Worm (Caenorhabditis elegans) whole organism, late embryonic: ENCODE measurements around the gene Y69E1A.1.

ENCODE experiments used
- C08G9.2 ChIP-seq: sonication (generic microtip); optimal IDR thresholded peaks from 2 replicates; lab custom pipeline; 2016; ENCODE audit warnings: mild to moderate bottlenecking, missing genetic modification characterization, moderate library complexity, missing compliant biosample characterization
- F13H6.1 ChIP-seq: sonication (generic microtip); optimal IDR thresholded peaks from 2 replicates; lab custom pipeline; 2016; ENCODE audit warnings: missing genetic modification characterization, missing compliant biosample characterization
- K09A11.1 ChIP-seq: sonication (generic microtip); optimal IDR thresholded peaks from 2 replicates; lab custom pipeline; 2017; ENCODE audit warnings: antibody characterized with exemption, mild to moderate bottlenecking, missing genetic modification characterization, missing compliant biosample characterization; ENCODE audit not compliant: insufficient read depth
- T23F11.4 ChIP-seq: fragments of 200-800 bp; sonication (Bioruptor generic); optimal IDR thresholded peaks from 2 replicates; lab custom pipeline; 2018; ENCODE audit warnings: mild to moderate bottlenecking, missing genetic modification characterization, missing compliant biosample characterization
- Y22D7AL.16 ChIP-seq: sonication (generic microtip); optimal IDR thresholded peaks from 2 replicates; lab custom pipeline; 2016; ENCODE audit warnings: missing genetic modification characterization, missing compliant biosample characterization
- ahr-1 ChIP-seq: sonication (generic microtip); optimal IDR thresholded peaks from 2 replicates; lab custom pipeline; 2016; ENCODE audit warnings: missing genetic modification characterization, missing compliant biosample characterization
- ama-1 ChIP-seq: fragments of 150-350 bp; optimal IDR thresholded peaks from 2 replicates; lab custom pipeline; 2014
- ceh-18 ChIP-seq: sonication (generic microtip); optimal IDR thresholded peaks from 2 replicates; lab custom pipeline; 2016; ENCODE audit warnings: missing genetic modification characterization, missing compliant biosample characterization
- ceh-19 ChIP-seq: fragments of 200-800 bp; sonication (Bioruptor generic); optimal IDR thresholded peaks from 2 replicates; lab custom pipeline; 2018; ENCODE audit warnings: mild to moderate bottlenecking, missing genetic modification characterization, missing compliant biosample characterization
- ceh-22 ChIP-seq: sonication (generic microtip); optimal IDR thresholded peaks from 2 replicates; lab custom pipeline; 2017; ENCODE audit warnings: missing biosample characterization, missing genetic modification characterization
- ceh-24 ChIP-seq: sonication (generic microtip); optimal IDR thresholded peaks from 2 replicates; lab custom pipeline; 2016; ENCODE audit warnings: mild to moderate bottlenecking, missing genetic modification characterization, missing compliant biosample characterization
- ceh-30 ChIP-seq: fragments of 150-350 bp; optimal IDR thresholded peaks from 2 replicates; lab custom pipeline; 2014; ENCODE audit warnings: missing biosample characterization, missing genetic modification characterization
- ceh-31 ChIP-seq: sonication (generic microtip); optimal IDR thresholded peaks from 2 replicates; lab custom pipeline; 2016; ENCODE audit warnings: missing genetic modification characterization, missing compliant biosample characterization
- ceh-34 ChIP-seq: sonication (generic microtip); optimal IDR thresholded peaks from 2 replicates; lab custom pipeline; 2016; ENCODE audit warnings: mild to moderate bottlenecking, missing genetic modification characterization, missing compliant biosample characterization
- ceh-48 ChIP-seq: sonication (generic microtip); optimal IDR thresholded peaks from 2 replicates; lab custom pipeline; 2016; ENCODE audit warnings: missing genetic modification characterization, inconsistent platforms, missing compliant biosample characterization
- dmd-4 ChIP-seq: sonication (generic microtip); optimal IDR thresholded peaks from 2 replicates; lab custom pipeline; 2016; ENCODE audit warnings: borderline replicate concordance, missing genetic modification characterization, missing compliant biosample characterization
- dve-1 ChIP-seq: sonication (generic microtip); optimal IDR thresholded peaks from 2 replicates; lab custom pipeline; 2017; ENCODE audit warnings: antibody characterized with exemption, mild to moderate bottlenecking, missing genetic modification characterization, missing compliant biosample characterization
- elt-2 ChIP-seq: sonication (generic microtip); optimal IDR thresholded peaks from 2 replicates; lab custom pipeline; 2016; ENCODE audit warnings: missing genetic modification reagents, missing genetic modification characterization, missing compliant biosample characterization
- elt-4 ChIP-seq: sonication (generic microtip); optimal IDR thresholded peaks from 2 replicates; lab custom pipeline; 2016; ENCODE audit warnings: missing genetic modification characterization, missing compliant biosample characterization
- fax-1 ChIP-seq: sonication (generic microtip); optimal IDR thresholded peaks from 2 replicates; lab custom pipeline; 2016; ENCODE audit warnings: missing genotype, missing genetic modification characterization, missing compliant biosample characterization
- fkh-10 ChIP-seq: fragments of 150-350 bp; optimal IDR thresholded peaks from 2 replicates; lab custom pipeline; 2014; ENCODE audit warnings: missing biosample characterization, missing genetic modification reagents, missing genetic modification characterization
- fkh-6 ChIP-seq: sonication (generic microtip); optimal IDR thresholded peaks from 2 replicates; lab custom pipeline; 2016; ENCODE audit warnings: missing genetic modification characterization, missing compliant biosample characterization
- hlh-30 ChIP-seq: sonication (generic microtip); optimal IDR thresholded peaks from 2 replicates; lab custom pipeline; 2017; ENCODE audit warnings: antibody characterized with exemption, missing genetic modification characterization, missing compliant biosample characterization; ENCODE audit not compliant: insufficient read depth
- hlh-6 ChIP-seq: sonication (generic microtip); optimal IDR thresholded peaks from 2 replicates; lab custom pipeline; 2016; ENCODE audit warnings: missing genotype, missing genetic modification characterization, missing compliant biosample characterization
- hlh-8 ChIP-seq: sonication (generic microtip); optimal IDR thresholded peaks from 2 replicates; lab custom pipeline; 2016; ENCODE audit warnings: missing genotype, missing genetic modification characterization, missing compliant biosample characterization
- lim-6 ChIP-seq: sonication (generic microtip); optimal IDR thresholded peaks from 2 replicates; lab custom pipeline; 2016; ENCODE audit warnings: missing genetic modification characterization, missing compliant biosample characterization
- lin-11 ChIP-seq: fragments of 200-800 bp; sonication (Bioruptor generic); optimal IDR thresholded peaks from 2 replicates; lab custom pipeline; 2018; ENCODE audit warnings: mild to moderate bottlenecking, missing genetic modification characterization, missing compliant biosample characterization
- madf-2 ChIP-seq: sonication (generic microtip); optimal IDR thresholded peaks from 2 replicates; lab custom pipeline; 2017; ENCODE audit warnings: missing genetic modification characterization, missing compliant biosample characterization
- nfya-1 ChIP-seq: sonication (generic microtip); optimal IDR thresholded peaks from 2 replicates; lab custom pipeline; 2017; ENCODE audit warnings: missing genetic modification characterization, mild to moderate bottlenecking, missing compliant biosample characterization, antibody characterized with exemption, moderate library complexity
- nhr-11 ChIP-seq: fragments of 150-350 bp; optimal IDR thresholded peaks from 2 replicates; lab custom pipeline; 2014; ENCODE audit warnings: missing biosample characterization, missing genetic modification characterization
- nhr-232 ChIP-seq: sonication (generic microtip); optimal IDR thresholded peaks from 2 replicates; lab custom pipeline; 2016; ENCODE audit warnings: missing genetic modification characterization, missing compliant biosample characterization
- pag-3 ChIP-seq: sonication (generic microtip); optimal IDR thresholded peaks from 2 replicates; lab custom pipeline; 2016; ENCODE audit warnings: missing compliant biosample characterization, missing genetic modification characterization, borderline replicate concordance
- pha-2 ChIP-seq: sonication (generic microtip); optimal IDR thresholded peaks from 2 replicates; lab custom pipeline; 2017; ENCODE audit warnings: mild to moderate bottlenecking, missing genetic modification characterization, missing compliant biosample characterization
- ref-2 ChIP-seq: sonication (generic microtip); optimal IDR thresholded peaks from 2 replicates; lab custom pipeline; 2016; ENCODE audit warnings: missing genetic modification characterization, missing compliant biosample characterization
- rnt-1 ChIP-seq: sonication (generic microtip); optimal IDR thresholded peaks from 2 replicates; lab custom pipeline; 2016; ENCODE audit warnings: missing genetic modification characterization, missing compliant biosample characterization
- sox-2 ChIP-seq: fragments of 200-800 bp; sonication (Bioruptor generic); IDR thresholded peaks from 2 replicates; pipeline ENCODE4 v1.3.6; 2022; ENCODE audit warnings: missing genetic modification reagents, missing genetic modification characterization, missing compliant biosample characterization
- tbx-2 ChIP-seq: sonication (generic microtip); optimal IDR thresholded peaks from 2 replicates; lab custom pipeline; 2016; ENCODE audit warnings: missing genetic modification characterization, missing compliant biosample characterization
- tbx-7 ChIP-seq: sonication (generic microtip); optimal IDR thresholded peaks from 2 replicates; lab custom pipeline; 2016; ENCODE audit warnings: missing genotype, missing genetic modification characterization, missing compliant biosample characterization
- ttx-3 ChIP-seq: sonication (generic microtip); optimal IDR thresholded peaks from 2 replicates; lab custom pipeline; 2016; ENCODE audit warnings: missing genetic modification reagents, missing genetic modification characterization, missing compliant biosample characterization
- unc-42 ChIP-seq: sonication (generic microtip); optimal IDR thresholded peaks from 2 replicates; lab custom pipeline; 2016; ENCODE audit warnings: missing genotype, missing genetic modification characterization, missing compliant biosample characterization
- unc-55 ChIP-seq: sonication (generic microtip); optimal IDR thresholded peaks from 2 replicates; lab custom pipeline; 2017; ENCODE audit warnings: missing biosample characterization, missing genetic modification reagents, missing genetic modification characterization
- unc-86 ChIP-seq: sonication (generic microtip); optimal IDR thresholded peaks from 2 replicates; lab custom pipeline; 2016; ENCODE audit warnings: missing genetic modification characterization, missing compliant biosample characterization

Y69E1A.1 gene

DNA sequence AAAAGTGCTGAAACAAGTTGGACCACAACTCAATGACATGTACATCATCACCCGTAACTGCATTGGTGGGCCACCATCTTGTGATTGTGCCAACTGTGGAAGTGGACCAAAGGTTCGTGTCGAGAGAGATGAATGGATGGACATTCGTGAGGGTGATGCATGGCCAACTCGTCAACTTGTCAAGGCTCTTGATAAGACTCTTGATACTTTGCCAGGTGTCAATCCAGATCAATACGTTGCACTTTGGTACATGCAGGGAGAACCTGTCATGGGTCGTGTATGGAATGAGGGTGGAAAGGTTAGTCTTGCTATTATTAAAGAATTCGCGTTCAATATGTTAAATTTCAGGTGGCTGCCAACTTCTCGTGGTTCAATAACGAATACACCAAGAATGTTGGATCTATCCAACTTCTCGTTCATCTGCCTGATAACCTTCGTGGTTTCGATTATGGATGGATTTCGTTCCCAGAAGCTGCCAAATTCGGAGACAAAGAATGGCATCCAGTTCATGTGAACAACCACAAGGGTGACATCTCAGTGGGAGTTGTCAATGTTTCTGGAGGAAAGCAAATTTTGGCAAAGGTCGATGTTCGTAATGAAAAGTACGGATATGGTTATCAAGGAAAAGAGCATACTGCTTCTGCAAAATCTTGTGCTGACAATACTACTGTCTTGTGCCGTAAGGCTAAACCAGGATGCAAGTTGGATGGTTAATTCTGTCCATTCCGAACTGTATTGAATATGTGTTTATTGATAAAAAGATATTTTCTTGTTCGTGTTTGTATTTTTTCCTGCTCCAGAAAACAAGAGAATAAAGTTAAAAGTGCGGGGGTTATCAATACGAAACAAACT, 1.9 kb upstream of the Y69E1A.1 start:
- TF ChIP-seq unc-55 (GFP tag; lab: Kevin White, UChicago), result no peak
- no peak for TF ChIP-seq ama-1
- TF ChIP-seq ceh-22, result no peak
- TF ChIP-seq hlh-8 (tag; lab: Kevin White, UChicago), result no peak
- no peak for TF ChIP-seq lim-6 (tag; lab: Kevin White, UChicago)
- TF ChIP-seq lin-11 (tag; lab: Kevin White, UChicago), result no peak
- no peak for TF ChIP-seq fkh-6 (tag; lab: Kevin White, UChicago)
- no peak for TF ChIP-seq ahr-1

- no peak for TF ChIP-seq hlh-30 (tag; lab: Kevin White, UChicago)
Measured at ce11 chrIV:10949510-10949909, 813 bp upstream of the Y69E1A.1 start, which contains the start of gene nsph-3.1. Gene nsph-3.1 (plus strand): TSS chrIV:10949810.

- TF ChIP-seq unc-55 (GFP tag; lab: Kevin White, UChicago), result peak; percentile 13
- no peak for TF ChIP-seq lim-6 (tag; lab: Kevin White, UChicago)
- peak; percentile 98 for TF ChIP-seq ceh-48 (tag; lab: Kevin White, UChicago)
- peak; percentile 99 for TF ChIP-seq unc-42 (tag; lab: Kevin White, UChicago)
- peak; percentile 78 for TF ChIP-seq ceh-31 (tag; lab: Kevin White, UChicago)
- TF ChIP-seq tbx-2, result peak; percentile 18
- TF ChIP-seq pha-2 (tag; lab: Kevin White, UChicago), result no peak
- peak; percentile 52 for TF ChIP-seq nfya-1
- peak; percentile 56 for TF ChIP-seq hlh-30 (tag; lab: Kevin White, UChicago)
Measured at ce11 chrIV:10936906-10937540, 11.7 kb downstream of the Y69E1A.1 start, which contains the start of gene fic-1. Gene fic-1 (plus strand): TSS chrIV:10937454.

DNA sequence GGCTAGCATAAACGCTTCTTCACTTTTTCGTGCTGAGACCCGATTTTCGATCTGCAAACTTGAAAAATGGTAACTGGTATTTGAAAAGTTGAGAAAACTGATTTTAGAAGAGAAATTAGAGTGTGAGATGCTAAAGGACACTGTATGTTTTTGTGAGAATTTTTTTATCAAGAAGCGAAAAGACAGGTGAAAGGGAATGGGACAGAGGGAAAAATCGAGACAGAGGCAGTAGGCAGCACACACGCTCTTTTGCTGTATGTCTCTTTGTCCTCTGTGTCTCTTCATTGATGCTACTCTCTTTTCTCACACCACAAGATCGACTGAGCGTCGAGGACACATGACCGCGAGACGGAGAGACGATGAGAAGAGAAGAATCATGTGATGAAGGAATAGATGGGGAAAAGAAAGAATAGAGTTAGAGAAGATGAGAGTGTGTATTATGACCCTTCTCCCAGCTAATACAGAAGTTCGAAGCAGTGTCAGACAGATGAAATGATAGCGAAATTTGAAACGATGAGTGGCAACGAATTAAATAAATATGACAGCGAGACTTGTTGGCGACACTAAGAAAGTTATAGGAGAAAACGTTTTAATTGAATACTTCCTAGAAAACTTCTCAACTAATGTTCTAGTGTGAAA, 12.7 kb downstream of the Y69E1A.1 start, which contains the start of gene lgg-2:
lgg-2 (minus strand) TSS at position 51 of the 639 bp plus-strand sequence.
- TF ChIP-seq lin-11 (tag; lab: Kevin White, UChicago) (no peak), nhr-11 (no peak), ceh-19 (GFP tag; lab: Kevin White, UChicago) (no peak), ttx-3 (tag; lab: Kevin White, UChicago) (no peak), ceh-24 (no peak), lim-6 (tag; lab: Kevin White, UChicago) (no peak), tbx-2 (peak; percentile 84), tbx-7 (tag; lab: Kevin White, UChicago) (no peak), rnt-1 (peak; percentile 75), unc-86 (tag; lab: Kevin White, UChicago) (no peak), pag-3 (tag; lab: Kevin White, UChicago) (no peak), ceh-30 (tag; lab: Kevin White, UChicago) (no peak), ref-2 (tag; lab: Kevin White, UChicago) (peak; percentile 61), fkh-10 (GFP tag; lab: Kevin White, UChicago) (no peak), unc-55 (GFP tag; lab: Kevin White, UChicago) (peak; percentile 69), C08G9.2 (peak; percentile 34), madf-2 (tag; lab: Kevin White, UChicago) (no peak), elt-2 (peak; percentile 37), nhr-232 (no peak), ceh-34 (tag; lab: Kevin White, UChicago) (peak; percentile 85), T23F11.4 (GFP tag; lab: Kevin White, UChicago) (no peak), F13H6.1 (tag; lab: Kevin White, UChicago) (peak; percentile 26), K09A11.1 (no peak), hlh-6 (no peak), dmd-4 (tag; lab: Kevin White, UChicago) (peak; percentile 46), elt-4 (tag; lab: Kevin White, UChicago) (no peak), hlh-30 (tag; lab: Kevin White, UChicago) (peak; percentile 100), fax-1 (tag; lab: Kevin White, UChicago) (peak; percentile 45), sox-2 (no peak), dve-1 (tag; lab: Kevin White, UChicago) (no peak), Y22D7AL.16 (tag; lab: Kevin White, UChicago) (no peak), ceh-18 (peak; percentile 90), ceh-48 (tag; lab: Kevin White, UChicago) (no peak)
